Fruit fly (Drosophila melanogaster) whole organism, prepupa: Measurements from ENCODE around the gene RhoGEF4.

Experiments used
- CG7368 ChIP-seq: fragments of 200-800 bp; sonication (Bioruptor generic); optimal IDR thresholded peaks from 3 replicates; lab custom pipeline; 2016; ENCODE audit warnings: missing biosample characterization, missing genetic modification characterization
- Hr39 ChIP-seq: fragments of 200-800 bp; sonication (Bioruptor generic); optimal IDR thresholded peaks from 2 replicates; lab custom pipeline; 2016; ENCODE audit warnings: missing biosample characterization, missing genetic modification characterization
- Smox ChIP-seq: fragments of 200-800 bp; sonication (Bioruptor generic); optimal IDR thresholded peaks from 3 replicates; lab custom pipeline; 2016; ENCODE audit warnings: missing biosample characterization, missing genetic modification characterization
- achi ChIP-seq: fragments of 200-800 bp; sonication (Bioruptor generic); optimal IDR thresholded peaks from 3 replicates; lab custom pipeline; 2016; ENCODE audit warnings: missing biosample characterization, missing genetic modification characterization

- TF ChIP-seq Hr39 (GFP tag; lab: Kevin White, UChicago): peak; percentile 39
- TF ChIP-seq achi (GFP tag; lab: Kevin White, UChicago): peak; percentile 49
- no peak for TF ChIP-seq Smox
- TF ChIP-seq CG7368 (GFP tag; lab: Kevin White, UChicago): no peak
These were observed 37.2 kb upstream of the RhoGEF4 start, which contains the start of gene Sec63 for dm6 chr3L:7360324-7360852.
